Worm (Caenorhabditis elegans) whole organism, L1 larva: Measurements from ENCODE around the gene osm-1.

ENCODE experiments used
- Y116A8C.19 ChIP-seq: sonication (generic microtip); optimal IDR thresholded peaks from 2 replicates; lab custom pipeline; 2016; ENCODE audit warnings: missing compliant biosample characterization, missing genetic modification characterization, borderline replicate concordance
- fos-1 ChIP-seq: fragments of 150-350 bp; optimal IDR thresholded peaks from 2 replicates; lab custom pipeline; 2014; ENCODE audit warnings: missing biosample characterization, missing genetic modification characterization
- lin-14 ChIP-seq: fragments of 200-800 bp; sonication (Bioruptor generic); optimal IDR thresholded peaks from 2 replicates; lab custom pipeline; 2018; ENCODE audit warnings: mild to moderate bottlenecking, missing genetic modification characterization, moderate library complexity, missing compliant biosample characterization
- nhr-84 ChIP-seq: sonication (generic microtip); optimal IDR thresholded peaks from 2 replicates; lab custom pipeline; 2017; ENCODE audit warnings: missing biosample characterization, missing genetic modification characterization
- snpc-4 ChIP-seq: fragments of 150-350 bp; optimal IDR thresholded peaks from 2 replicates; lab custom pipeline; 2014; ENCODE audit warnings: missing biosample characterization, missing genetic modification characterization
- unc-130 ChIP-seq: fragments of 150-350 bp; optimal IDR thresholded peaks from 2 replicates; lab custom pipeline; 2017; ENCODE audit warnings: missing biosample characterization, missing genetic modification characterization, inconsistent platforms
- zag-1 ChIP-seq: fragments of 150-350 bp; optimal IDR thresholded peaks from 2 replicates; lab custom pipeline; 2014; ENCODE audit warnings: missing biosample characterization, missing genetic modification characterization

DNA sequence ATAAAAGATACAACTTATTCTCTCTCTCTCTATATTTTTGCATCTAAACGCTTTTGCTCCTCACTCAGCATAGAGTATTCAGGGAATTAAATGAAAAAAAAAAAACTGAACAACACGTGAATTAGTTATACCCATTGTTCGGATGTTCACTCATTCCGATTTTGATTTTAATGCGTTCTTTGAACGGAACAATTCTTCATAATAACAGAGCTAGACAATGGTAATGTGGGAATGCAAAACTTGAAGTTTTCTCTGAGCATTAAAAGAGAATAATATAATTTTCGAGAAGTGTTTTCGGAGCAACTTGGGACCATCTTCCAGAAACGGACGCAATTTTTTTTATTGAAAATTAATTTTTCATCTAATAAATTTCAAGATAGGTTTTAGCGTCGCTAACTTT lies 33.8 kb downstream of the osm-1 start:
- no peak for TF ChIP-seq snpc-4 (tag; lab: Kevin White, UChicago)
- TF ChIP-seq fos-1 (tag; lab: Kevin White, UChicago): no peak
- TF ChIP-seq nhr-84 (tag; lab: Kevin White, UChicago): no peak
- no peak for TF ChIP-seq lin-14 (GFP tag; lab: Kevin White, UChicago)
- no peak for TF ChIP-seq unc-130
- TF ChIP-seq zag-1 (tag; lab: Kevin White, UChicago): no peak
- no peak for TF ChIP-seq Y116A8C.19 (tag; lab: Kevin White, UChicago)
